Fruit fly (Drosophila melanogaster) Kc167 (cell line): ENCODE data around the gene CG15923.

Experiments used
- Myc ChIP-seq: fragments of >200 bp; optimal IDR thresholded peaks from 2 replicates; lab custom pipeline; 2017; ENCODE audit warnings: missing external identifiers
- h ChIP-seq: fragments of >200 bp; optimal IDR thresholded peaks from 3 replicates; lab custom pipeline; 2018; ENCODE audit warnings: missing external identifiers
- insv ChIP-seq: fragments of >200 bp; optimal IDR thresholded peaks from 3 replicates; lab custom pipeline; 2018; ENCODE audit warnings: missing external identifiers
- psq ChIP-seq: fragments of >200 bp; optimal IDR thresholded peaks from 2 replicates; lab custom pipeline; 2017; ENCODE audit warnings: missing external identifiers

DNA sequence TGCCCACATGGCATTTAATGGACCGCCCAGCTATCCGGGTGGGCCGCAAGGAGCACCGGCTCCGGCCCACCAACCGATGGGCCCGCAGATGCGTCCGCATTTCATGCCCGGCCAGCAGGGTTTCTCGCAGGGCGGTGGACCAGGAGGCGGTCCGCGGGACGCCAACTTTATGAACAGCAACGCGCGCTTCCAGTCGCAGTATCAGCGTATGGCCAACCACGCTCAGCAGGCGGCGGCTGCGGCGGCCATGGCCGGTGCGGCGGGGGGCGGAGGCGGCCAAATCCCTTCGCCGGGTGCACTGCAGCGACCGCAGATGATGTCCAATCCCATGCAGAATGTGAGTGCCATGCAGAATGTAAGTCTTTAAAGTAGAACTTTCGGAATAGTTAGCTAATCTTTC, 8.5 kb downstream of the CG15923 start:
- TF ChIP-seq psq, result no peak
- no peak for TF ChIP-seq insv (lab: Kevin White, UChicago)
- TF ChIP-seq h (lab: Kevin White, UChicago), result no peak
- TF ChIP-seq Myc (lab: Kevin White, UChicago), result no peak
